Worm (Caenorhabditis elegans) whole organism, L4 larva: ENCODE data around the gene mip-1.

Experiments
- F10B5.3 ChIP-seq: sonication (generic microtip); optimal IDR thresholded peaks from 2 replicates; lab custom pipeline; 2016; ENCODE audit warnings: mild to moderate bottlenecking, missing genetic modification characterization, missing compliant biosample characterization
- F37D6.2 ChIP-seq: sonication (generic microtip); optimal IDR thresholded peaks from 2 replicates; lab custom pipeline; 2016; ENCODE audit warnings: mild to moderate bottlenecking, missing genetic modification characterization, missing compliant biosample characterization
- T26A8.4 ChIP-seq: fragments of 200-800 bp; sonication (Bioruptor generic); IDR thresholded peaks from 2 replicates; pipeline ENCODE4 v1.3.6; 2022; ENCODE audit warnings: missing genetic modification characterization, missing compliant biosample characterization
- Y105C5A.15 ChIP-seq: fragments of 200-800 bp; sonication (Bioruptor generic); IDR thresholded peaks from 2 replicates; pipeline ENCODE4 v1.3.6; 2022; ENCODE audit warnings: missing genetic modification characterization, missing compliant biosample characterization
- Y48G9A.11 ChIP-seq: fragments of 200-800 bp; sonication (Bioruptor generic); IDR thresholded peaks from 2 replicates; pipeline ENCODE4 v1.3.6; 2022; ENCODE audit warnings: missing genetic modification reagents, missing genetic modification characterization, missing compliant biosample characterization
- Y5F2A.4 ChIP-seq: fragments of 200-800 bp; sonication (Bioruptor generic); optimal IDR thresholded peaks from 2 replicates; lab custom pipeline; 2018; ENCODE audit warnings: mild to moderate bottlenecking, missing genetic modification characterization, missing compliant biosample characterization
- aha-1 ChIP-seq: fragments of 150-350 bp; peaks from one replicate; lab custom pipeline; 2014; ENCODE audit warnings: missing biosample characterization, missing genetic modification characterization
- attf-4 ChIP-seq: sonication (generic microtip); optimal IDR thresholded peaks from 3 replicates; lab custom pipeline; 2017; ENCODE audit warnings: missing biosample characterization, missing genetic modification characterization
- ceh-44 ChIP-seq: fragments of 200-800 bp; sonication (Bioruptor generic); IDR thresholded peaks from 2 replicates; pipeline ENCODE4 v1.3.6; 2022; ENCODE audit warnings: missing genetic modification reagents, missing genetic modification characterization, missing compliant biosample characterization
- cey-2 ChIP-seq: sonication (generic microtip); optimal IDR thresholded peaks from 3 replicates; lab custom pipeline; 2017; ENCODE audit warnings: missing genetic modification characterization, mild to moderate bottlenecking, missing compliant biosample characterization, antibody characterized with exemption, borderline replicate concordance; ENCODE audit not compliant: insufficient read depth
- daf-12 ChIP-seq: fragments of 150-350 bp; optimal IDR thresholded peaks from 2 replicates; lab custom pipeline; 2014; ENCODE audit warnings: missing biosample characterization, missing genetic modification reagents, missing genetic modification characterization
- daf-16 ChIP-seq, 3 experiments: sonication (generic microtip); optimal IDR thresholded peaks; 2 replicates each; lab custom pipeline; 2016 to 2017; ENCODE audit warnings: missing genetic modification characterization in 3 of 3, missing genetic modification reagents in 3 of 3, mild to moderate bottlenecking in 2 of 3, missing compliant biosample characterization in 2 of 3, missing biosample characterization in 1 of 3, moderate library complexity in 1 of 3
- dmd-8 ChIP-seq: fragments of 200-800 bp; sonication (Bioruptor generic); IDR thresholded peaks from 2 replicates; pipeline ENCODE4 v1.3.6; 2022; ENCODE audit warnings: missing genetic modification characterization, missing compliant biosample characterization
- duxl-1 ChIP-seq: sonication (generic microtip); optimal IDR thresholded peaks from 2 replicates; lab custom pipeline; 2016; ENCODE audit warnings: mild to moderate bottlenecking, missing genetic modification characterization, moderate library complexity, missing compliant biosample characterization; ENCODE audit not compliant: poor library complexity
- egl-27 ChIP-seq: sonication (generic microtip); optimal IDR thresholded peaks from 3 replicates; lab custom pipeline; 2017; ENCODE audit warnings: missing biosample characterization, missing genetic modification reagents, missing genetic modification characterization
- egl-43 ChIP-seq: fragments of 200-800 bp; sonication (Bioruptor generic); IDR thresholded peaks from 2 replicates; pipeline ENCODE4 v1.3.6; 2022; ENCODE audit warnings: missing genetic modification reagents, missing genetic modification characterization, missing compliant biosample characterization
- gei-8 ChIP-seq: fragments of 200-800 bp; sonication (Bioruptor generic); optimal IDR thresholded peaks from 2 replicates; lab custom pipeline; 2018; ENCODE audit warnings: mild to moderate bottlenecking, missing genetic modification characterization, missing compliant biosample characterization
- hif-1 ChIP-seq, 2 experiments: sonication (generic microtip); optimal IDR thresholded peaks; 2 replicates each; lab custom pipeline; 2016 to 2017; ENCODE audit warnings: missing compliant biosample characterization in 2 of 2, missing genetic modification characterization in 2 of 2, missing genetic modification reagents in 2 of 2, missing genotype in 2 of 2, mild to moderate bottlenecking in 1 of 2
- hmg-1.1 ChIP-seq: fragments of 200-800 bp; sonication (Bioruptor generic); IDR thresholded peaks from 2 replicates; pipeline ENCODE4 v1.3.6; 2022; ENCODE audit warnings: missing genetic modification reagents, missing genetic modification characterization, missing compliant biosample characterization
- lir-3 ChIP-seq: sonication (generic microtip); optimal IDR thresholded peaks from 2 replicates; lab custom pipeline; 2016; ENCODE audit warnings: mild to moderate bottlenecking, missing genetic modification characterization, missing compliant biosample characterization
- lsy-2 ChIP-seq, 2 experiments: fragments of 150-350 bp in 1 of 2; sonication (generic microtip) in 1 of 2; optimal IDR thresholded peaks; 2 replicates each; lab custom pipeline; 2014 to 2017; ENCODE audit warnings: missing biosample characterization in 2 of 2, missing genetic modification characterization in 2 of 2
- mdl-1 ChIP-seq, 2 experiments: fragments of 150-350 bp in 1 of 2; sonication (generic microtip) in 1 of 2; optimal IDR thresholded peaks; 2 replicates each; lab custom pipeline; 2014 to 2017; ENCODE audit warnings: missing biosample characterization in 2 of 2, missing genetic modification characterization in 2 of 2
- mep-1 ChIP-seq: fragments of 150-350 bp; sonication (generic microtip); optimal IDR thresholded peaks from 3 replicates; lab custom pipeline; 2014; ENCODE audit warnings: missing biosample characterization, missing genetic modification characterization
- mxl-3 ChIP-seq: fragments of 200-800 bp; sonication (Bioruptor generic); optimal IDR thresholded peaks from 2 replicates; lab custom pipeline; 2018; ENCODE audit warnings: mild to moderate bottlenecking, missing genetic modification characterization, missing compliant biosample characterization
- nhr-10 ChIP-seq: fragments of 150-350 bp; optimal IDR thresholded peaks from 2 replicates; lab custom pipeline; 2014; ENCODE audit warnings: missing biosample characterization, missing genetic modification characterization
- nhr-102 ChIP-seq: sonication (generic microtip); optimal IDR thresholded peaks from 2 replicates; lab custom pipeline; 2016; ENCODE audit warnings: mild to moderate bottlenecking, missing genetic modification characterization, moderate library complexity, missing compliant biosample characterization
- nhr-11 ChIP-seq: fragments of 150-350 bp; optimal IDR thresholded peaks from 2 replicates; lab custom pipeline; 2014; ENCODE audit warnings: missing biosample characterization, missing genetic modification characterization
- nhr-111 ChIP-seq: fragments of 200-800 bp; sonication (Bioruptor generic); optimal IDR thresholded peaks from 2 replicates; lab custom pipeline; 2018; ENCODE audit warnings: mild to moderate bottlenecking, missing genetic modification characterization, missing compliant biosample characterization
- nhr-41 ChIP-seq: fragments of 200-800 bp; sonication (Bioruptor generic); IDR thresholded peaks from 2 replicates; pipeline ENCODE4 v1.3.6; 2022; ENCODE audit warnings: missing genetic modification reagents, missing genetic modification characterization, missing compliant biosample characterization
- nhr-48 ChIP-seq: sonication (generic microtip); optimal IDR thresholded peaks from 2 replicates; lab custom pipeline; 2016; ENCODE audit warnings: mild to moderate bottlenecking, missing genetic modification characterization, missing compliant biosample characterization
- nhr-6 ChIP-seq: fragments of 150-350 bp; optimal IDR thresholded peaks from 2 replicates; lab custom pipeline; 2014; ENCODE audit warnings: missing biosample characterization, missing genetic modification characterization
- nhr-76 ChIP-seq: fragments of 150-350 bp; optimal IDR thresholded peaks from 2 replicates; lab custom pipeline; 2014; ENCODE audit warnings: missing biosample characterization, missing genetic modification characterization
- pha-4 ChIP-seq, 2 experiments: fragments of 150-350 bp in 1 of 2; fragments of 200-800 bp in 1 of 2; sonication (Bioruptor generic) in 1 of 2; IDR thresholded peaks in 1 of 2; optimal IDR thresholded peaks in 1 of 2; 2 replicates each; pipeline versions ENCODE4 v1.3.6 to Lab custom; 2014 to 2022; ENCODE audit warnings: missing genetic modification characterization in 2 of 2, missing genetic modification reagents in 2 of 2, missing biosample characterization in 1 of 2, missing compliant biosample characterization in 1 of 2
- sdz-12 ChIP-seq: fragments of 200-800 bp; sonication (Bioruptor generic); optimal IDR thresholded peaks from 2 replicates; lab custom pipeline; 2018; ENCODE audit warnings: mild to moderate bottlenecking, missing genetic modification characterization, missing compliant biosample characterization
- set-16 ChIP-seq: fragments of 200-800 bp; sonication (Bioruptor generic); IDR thresholded peaks from 2 replicates; pipeline ENCODE4 v1.3.6; 2022; ENCODE audit warnings: missing genetic modification reagents, missing genetic modification characterization, missing compliant biosample characterization
- snpc-4 ChIP-seq: fragments of 150-350 bp; optimal IDR thresholded peaks from 2 replicates; lab custom pipeline; 2014; ENCODE audit warnings: missing biosample characterization, missing genetic modification characterization
- vab-7 ChIP-seq: fragments of 200-800 bp; sonication (Bioruptor generic); IDR thresholded peaks from 2 replicates; pipeline ENCODE4 v1.3.6; 2022; ENCODE audit warnings: missing genetic modification reagents, missing genetic modification characterization, missing compliant biosample characterization
- zag-1 ChIP-seq: fragments of 150-350 bp; optimal IDR thresholded peaks from 2 replicates; lab custom pipeline; 2014; ENCODE audit warnings: missing biosample characterization, missing genetic modification characterization
- zip-11 ChIP-seq: fragments of 200-800 bp; sonication (Bioruptor generic); IDR thresholded peaks from 2 replicates; pipeline ENCODE4 v1.3.6; 2022; ENCODE audit warnings: missing genetic modification characterization, missing compliant biosample characterization
- ztf-11 ChIP-seq: fragments of 150-350 bp; optimal IDR thresholded peaks from 2 replicates; lab custom pipeline; 2014; ENCODE audit warnings: missing biosample characterization, missing genetic modification characterization

Gene mip-1

DNA sequence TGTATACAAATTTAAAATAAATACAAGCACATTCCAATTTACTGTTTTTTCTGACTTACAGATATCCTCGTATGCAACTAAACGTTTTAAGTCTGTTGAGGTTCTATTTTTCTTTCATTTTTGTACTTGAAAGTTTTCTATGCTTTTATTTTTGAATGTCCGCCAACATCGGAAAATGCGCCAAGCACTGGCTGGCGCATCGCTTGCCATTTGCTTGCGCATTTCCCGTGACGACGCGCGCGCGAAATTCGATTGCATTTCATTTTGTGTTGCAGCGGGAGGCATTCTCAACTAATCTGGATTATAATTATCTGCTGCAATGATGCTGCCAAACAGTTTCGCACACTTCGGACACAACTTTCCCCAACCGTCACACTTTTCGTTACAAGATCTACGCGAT lies 35.9 kb upstream of the mip-1 start, which contains the start of gene fbxl-2 (continued):
- TF ChIP-seq duxl-1 (tag; lab: Kevin White, UChicago) (peak; percentile 94), lir-3 (no peak), nhr-76 (tag; lab: Kevin White, UChicago) (no peak), cey-2 (tag; lab: Kevin White, UChicago) (no peak), nhr-41 (GFP tag; lab: Robert Waterston, UW) (peak; percentile 51; the same call in 1 of the 2 replicates), nhr-102 (tag; lab: Kevin White, UChicago) (peak; percentile 96), mdl-1 (tag; optimal IDR thresholded peaks at IDR 0.05; lab: Kevin White, UChicago) (peak in 1 of 2 experiments; percentile 59), nhr-11 (tag; lab: Kevin White, UChicago) (peak; percentile 90), hmg-1.1 (GFP tag; lab: Robert Waterston, UW) (peak; percentile 94), dmd-8 (GFP tag; lab: Robert Waterston, UW) (0 out of 2 replicates have a peak, but pooled peaks have one; percentile 24), Y48G9A.11 (GFP tag; lab: Robert Waterston, UW) (peak; percentile 73), zip-11 (GFP tag; lab: Robert Waterston, UW) (peak; percentile 12; the same call in 1 of the 2 replicates), ceh-44 (GFP tag; lab: Robert Waterston, UW) (0 out of 2 replicates have a peak, but pooled peaks have one; percentile 6), mep-1 (tag; lab: Kevin White, UChicago) (peak; percentile 95), Y5F2A.4 (GFP tag; lab: Kevin White, UChicago) (peak; percentile 37), mxl-3 (GFP tag; lab: Kevin White, UChicago) (peak; percentile 77), pha-4 (GFP tag; IDR thresholded peaks at IDR 0.05; lab: Robert Waterston, UW) (no peak), pha-4 (tag; optimal IDR thresholded peaks at IDR 0.05; lab: Kevin White, UChicago) (no peak), nhr-6 (peak; percentile 92), nhr-48 (tag; lab: Kevin White, UChicago) (peak; percentile 70), daf-16 (GFP tag; optimal IDR thresholded peaks at IDR 0.05; lab: Kevin White, UChicago) (peak; percentile 55 to 84), daf-16 (tag; optimal IDR thresholded peaks at IDR 0.05; lab: Kevin White, UChicago) (peak; percentile 55), F10B5.3 (tag; lab: Kevin White, UChicago) (peak; percentile 83), egl-27 (tag; lab: Kevin White, UChicago) (no peak), sdz-12 (GFP tag; lab: Kevin White, UChicago) (no peak), lsy-2 (tag; optimal IDR thresholded peaks at IDR 0.05; lab: Kevin White, UChicago) (peak; percentile 85 to 97), T26A8.4 (GFP tag; lab: Robert Waterston, UW) (peak; percentile 96), hif-1 (tag; optimal IDR thresholded peaks at IDR 0.05; lab: Kevin White, UChicago) (peak; percentile 17 to 84), nhr-111 (GFP tag; lab: Kevin White, UChicago) (peak; percentile 55), snpc-4 (no peak), nhr-10 (tag; lab: Kevin White, UChicago) (no peak), gei-8 (GFP tag; lab: Kevin White, UChicago) (peak; percentile 41), attf-4 (tag; lab: Kevin White, UChicago) (no peak), F37D6.2 (tag; lab: Kevin White, UChicago) (peak; percentile 92), zag-1 (tag; lab: Kevin White, UChicago) (no peak)
- TF ChIP-seq, all 104 proteins: peak for 78

DNA sequence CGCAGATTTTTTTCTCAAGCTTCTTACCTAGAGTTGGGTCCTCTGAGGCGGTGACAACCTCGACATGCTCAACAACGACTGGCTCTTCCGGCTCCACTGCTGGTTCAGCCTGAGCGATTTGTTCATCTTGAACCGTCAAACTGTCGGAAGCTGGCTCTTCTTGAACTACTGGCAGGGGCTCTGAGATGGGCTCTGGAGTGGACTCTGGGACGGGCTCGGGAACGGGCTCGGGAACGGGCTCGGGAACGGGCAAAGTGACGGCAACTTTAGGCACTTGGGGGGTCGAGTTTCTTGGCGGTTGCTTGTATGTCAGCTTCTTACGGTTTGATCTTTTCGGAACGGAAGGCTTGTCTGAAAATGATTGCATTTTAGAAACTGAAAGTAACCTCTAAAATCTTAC lies 30.0 kb upstream of the mip-1 start:
- TF ChIP-seq daf-12 (no peak), egl-43 (GFP tag; lab: Robert Waterston, UW) (no peak), Y105C5A.15 (GFP tag; lab: Robert Waterston, UW) (no peak), vab-7 (no peak), set-16 (GFP tag; lab: Robert Waterston, UW) (peak; percentile 78), ztf-11 (tag; lab: Kevin White, UChicago) (no peak), aha-1 (tag; lab: Kevin White, UChicago) (no peak), hmg-1.1 (GFP tag; lab: Robert Waterston, UW) (no peak)
